Worm (Caenorhabditis elegans) whole organism, young adult: Measurements from ENCODE around the gene Y57G11B.8.

ENCODE experiments used
- F33H1.4 ChIP-seq: fragments of 200-800 bp; sonication (Bioruptor generic); IDR thresholded peaks from 2 replicates; pipeline ENCODE4 v1.3.6; 2022; ENCODE audit warnings: missing genetic modification reagents, missing genetic modification characterization, missing compliant biosample characterization
- gei-17 ChIP-seq: fragments of 200-800 bp; sonication (Bioruptor generic); optimal IDR thresholded peaks from 2 replicates; lab custom pipeline; 2018; ENCODE audit warnings: mild to moderate bottlenecking, missing genetic modification characterization, missing compliant biosample characterization
- him-1 ChIP-seq: sonication (generic microtip); optimal IDR thresholded peaks from 2 replicates; lab custom pipeline; 2016; ENCODE audit warnings: missing genotype, missing genetic modification reagents, missing genetic modification characterization, missing compliant biosample characterization
- hmg-1.2 ChIP-seq: fragments of 200-800 bp; sonication (Bioruptor generic); IDR thresholded peaks from 2 replicates; pipeline ENCODE4 v1.3.6; 2022; ENCODE audit warnings: missing genetic modification reagents, missing genetic modification characterization, missing compliant biosample characterization
- nhr-27 ChIP-seq: fragments of 200-800 bp; sonication (Bioruptor generic); optimal IDR thresholded peaks from 2 replicates; lab custom pipeline; 2018; ENCODE audit warnings: mild to moderate bottlenecking, missing genetic modification characterization, moderate library complexity, missing compliant biosample characterization
- rec-8 ChIP-seq, 2 experiments: sonication (generic microtip); optimal IDR thresholded peaks; 2 replicates each; lab custom pipeline; 2016; ENCODE audit warnings: mild to moderate bottlenecking in 2 of 2, missing genetic modification characterization in 2 of 2, missing genetic modification reagents in 2 of 2, missing genotype in 2 of 2, missing biosample characterization in 1 of 2, missing compliant biosample characterization in 1 of 2, moderate library complexity in 1 of 2
- snpc-4 ChIP-seq, 5 experiments: fragments of 150-350 bp in 1 of 5; sonication (generic microtip) in 4 of 5; optimal IDR thresholded peaks; 2 replicates each; lab custom pipeline; 2014 to 2018; ENCODE audit warnings: missing genetic modification characterization in 5 of 5, missing biosample characterization in 3 of 5, antibody characterized with exemption in 2 of 5, mild to moderate bottlenecking in 2 of 5, missing compliant biosample characterization in 2 of 5, missing genotype in 2 of 5, moderate library complexity in 2 of 5, missing genetic modification reagents in 1 of 5
- zfh-2 ChIP-seq: fragments of 200-800 bp; sonication (Bioruptor generic); conservative IDR thresholded peaks from 2 replicates; pipeline ENCODE4 v1.3.6; 2022; ENCODE audit warnings: missing genetic modification reagents, missing genetic modification characterization, missing compliant biosample characterization

Gene Y57G11B.8

DNA sequence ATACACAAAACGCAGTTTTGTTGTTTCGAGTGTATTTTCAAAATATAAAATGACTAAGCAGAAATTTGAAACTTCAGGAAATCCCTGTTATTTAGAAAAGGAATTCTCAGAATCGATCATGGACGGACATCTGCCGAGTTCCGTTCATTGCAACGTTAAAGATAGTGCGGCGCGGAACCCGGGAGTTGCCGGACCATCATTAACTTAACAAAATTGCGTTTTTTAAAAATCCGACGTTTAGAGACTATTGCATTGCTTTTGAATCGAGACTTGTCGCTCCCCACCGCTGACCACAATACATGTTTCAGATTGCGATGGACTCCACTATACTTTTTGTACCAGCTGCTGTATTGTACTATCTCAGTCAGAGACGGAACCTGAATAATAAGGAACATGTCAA is 48.5 kb downstream of the Y57G11B.8 start:
- TF ChIP-seq zfh-2 (GFP tag; lab: Robert Waterston, UW), result no peak
- no peak for TF ChIP-seq snpc-4 (GFP tag; optimal IDR thresholded peaks at IDR 0.05; lab: Kevin White, UChicago)
- peak in 1 of 4 experiments; percentile 60 for TF ChIP-seq snpc-4 (tag; optimal IDR thresholded peaks at IDR 0.05; lab: Kevin White, UChicago)
- no peak for TF ChIP-seq nhr-27 (tag; lab: Kevin White, UChicago)
- TF ChIP-seq hmg-1.2, result peak; percentile 21; the same call in 1 of the 2 replicates

DNA sequence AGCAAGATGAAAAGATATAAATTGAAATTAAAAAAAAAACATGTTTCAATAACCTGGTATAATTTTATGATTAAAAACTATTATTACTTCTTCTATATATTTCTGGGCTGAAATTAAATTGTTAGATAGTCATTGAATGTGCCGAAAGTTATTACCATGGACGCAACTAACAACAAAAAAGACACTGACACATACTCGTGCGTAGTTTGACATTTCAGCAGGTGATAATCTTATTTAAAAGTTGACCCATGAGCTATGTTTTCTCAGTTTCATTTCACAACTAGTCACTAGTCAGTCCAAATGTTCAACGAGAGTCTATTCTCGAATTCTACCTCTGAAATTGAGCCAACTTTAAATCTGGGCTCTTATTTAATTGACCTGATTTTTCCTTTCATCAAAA is 49.8 kb downstream of the Y57G11B.8 start, which contains the start of gene T27E7.3:
T27E7.3 (plus strand) TSS at position 301 of the 400 bp plus-strand sequence.
- TF ChIP-seq him-1 (tag; lab: Kevin White, UChicago) (no peak), F33H1.4 (no peak), gei-17 (no peak), rec-8 (tag; optimal IDR thresholded peaks at IDR 0.05; lab: Kevin White, UChicago) (no peak)
- TF ChIP-seq, all 124 proteins: peak for 0
